Fruit fly (Drosophila melanogaster) Kc167 (cell line): ENCODE measurements around the gene euc.

ENCODE experiments used
- Myc ChIP-seq: fragments of >200 bp; optimal IDR thresholded peaks from 2 replicates; lab custom pipeline; 2017; ENCODE audit warnings: missing external identifiers
- Sin3A ChIP-seq: fragments of >200 bp; optimal IDR thresholded peaks from 2 replicates; lab custom pipeline; 2018; ENCODE audit warnings: missing external identifiers
- h ChIP-seq: fragments of >200 bp; optimal IDR thresholded peaks from 3 replicates; lab custom pipeline; 2018; ENCODE audit warnings: missing external identifiers
- insv ChIP-seq: fragments of >200 bp; optimal IDR thresholded peaks from 3 replicates; lab custom pipeline; 2018; ENCODE audit warnings: missing external identifiers
- psq ChIP-seq: fragments of >200 bp; optimal IDR thresholded peaks from 2 replicates; lab custom pipeline; 2017; ENCODE audit warnings: missing external identifiers
- ttk ChIP-seq: sonication (Bioruptor generic); optimal IDR thresholded peaks from 2 replicates; lab custom pipeline; 2017; ENCODE audit warnings: missing external identifiers

The euc gene

dm6 chr3R:18998370-18998769 is 19.8 kb upstream of the euc start:
- TF ChIP-seq insv (lab: Kevin White, UChicago), result no peak
- TF ChIP-seq ttk (lab: Kevin White, UChicago), result no peak
- TF ChIP-seq psq (lab: Kevin White, UChicago), result no peak
- no peak for TF ChIP-seq Sin3A (lab: Kevin White, UChicago)
- TF ChIP-seq h (lab: Kevin White, UChicago), result no peak
- TF ChIP-seq Myc (lab: Kevin White, UChicago), result no peak

dm6 chr3R:18997388-18998287 is 19.0 kb upstream of the euc start:
- no peak for TF ChIP-seq Sin3A (lab: Kevin White, UChicago)

dm6 chr3R:18995556-18996272 is 17.1 kb upstream of the euc start:
- TF ChIP-seq ttk (lab: Kevin White, UChicago) (no peak), psq (lab: Kevin White, UChicago) (no peak), Sin3A (lab: Kevin White, UChicago) (no peak), insv (lab: Kevin White, UChicago) (no peak), Myc (lab: Kevin White, UChicago) (no peak), h (lab: Kevin White, UChicago) (no peak)

dm6 chr3R:18993159-18993558 is 14.6 kb upstream of the euc start:
- no peak for TF ChIP-seq ttk (lab: Kevin White, UChicago)
- no peak for TF ChIP-seq psq (lab: Kevin White, UChicago)
- TF ChIP-seq h (lab: Kevin White, UChicago), result no peak
- no peak for TF ChIP-seq Myc (lab: Kevin White, UChicago)
- TF ChIP-seq insv (lab: Kevin White, UChicago), result no peak
- no peak for TF ChIP-seq Sin3A (lab: Kevin White, UChicago)

dm6 chr3R:18991721-18992120 is 13.1 kb upstream of the euc start:
- no peak for TF ChIP-seq ttk (lab: Kevin White, UChicago)
- TF ChIP-seq Myc (lab: Kevin White, UChicago), result no peak
- TF ChIP-seq insv (lab: Kevin White, UChicago), result no peak

dm6 chr3R:18990514-18990913 is 11.9 kb upstream of the euc start:
- TF ChIP-seq Myc (lab: Kevin White, UChicago) (no peak), insv (lab: Kevin White, UChicago) (no peak), psq (lab: Kevin White, UChicago) (no peak), ttk (lab: Kevin White, UChicago) (no peak), Sin3A (lab: Kevin White, UChicago) (no peak), h (lab: Kevin White, UChicago) (no peak)

dm6 chr3R:18989819-18990137 is 11.2 kb upstream of the euc start:
- TF ChIP-seq Sin3A (lab: Kevin White, UChicago), result no peak
- TF ChIP-seq ttk (lab: Kevin White, UChicago), result no peak
- TF ChIP-seq psq (lab: Kevin White, UChicago), result no peak
- TF ChIP-seq insv (lab: Kevin White, UChicago), result no peak
- no peak for TF ChIP-seq Myc (lab: Kevin White, UChicago)
- no peak for TF ChIP-seq h (lab: Kevin White, UChicago)

- no peak for TF ChIP-seq ttk (lab: Kevin White, UChicago)
- TF ChIP-seq h (lab: Kevin White, UChicago), result no peak
- no peak for TF ChIP-seq insv (lab: Kevin White, UChicago)
- no peak for TF ChIP-seq psq (lab: Kevin White, UChicago)
- no peak for TF ChIP-seq Sin3A (lab: Kevin White, UChicago)
- no peak for TF ChIP-seq Myc (lab: Kevin White, UChicago)
These were observed 10.6 kb upstream of the euc start for dm6 chr3R:18988957-18989818.

- TF ChIP-seq Myc (lab: Kevin White, UChicago) (no peak), ttk (lab: Kevin White, UChicago) (no peak), psq (lab: Kevin White, UChicago) (no peak), insv (lab: Kevin White, UChicago) (no peak), Sin3A (lab: Kevin White, UChicago) (no peak), h (lab: Kevin White, UChicago) (no peak)
These were observed 9.1 kb upstream of the euc start for dm6 chr3R:18987428-18988416.
